Worm (Caenorhabditis elegans) whole organism, early embryonic: ENCODE data around the gene Y53G8AL.1.
"Not testable (repeated sequence)": the region's sequence is repeated elsewhere in the genome, so short reads cannot be mapped to it uniquely, and the experiment has no call there.

Source experiments
- B0310.2 ChIP-seq: sonication (generic microtip); optimal IDR thresholded peaks from 2 replicates; lab custom pipeline; 2016; ENCODE audit warnings: mild to moderate bottlenecking, missing genetic modification characterization, missing compliant biosample characterization
- F13C5.2 ChIP-seq: sonication (generic microtip); optimal IDR thresholded peaks from 2 replicates; lab custom pipeline; 2017; ENCODE audit warnings: mild to moderate bottlenecking, missing genetic modification characterization, inconsistent platforms, missing compliant biosample characterization
- aly-1 ChIP-seq: sonication (generic microtip); optimal IDR thresholded peaks from 2 replicates; lab custom pipeline; 2016; ENCODE audit warnings: missing genetic modification characterization, missing compliant biosample characterization
- ama-1 ChIP-seq: fragments of 150-350 bp; optimal IDR thresholded peaks from 2 replicates; lab custom pipeline; 2014
- ceh-13 ChIP-seq: fragments of 200-800 bp; sonication (Bioruptor generic); optimal IDR thresholded peaks from 2 replicates; lab custom pipeline; 2018; ENCODE audit warnings: mild to moderate bottlenecking, missing genetic modification characterization, missing compliant biosample characterization
- ceh-36 ChIP-seq: sonication (generic microtip); optimal IDR thresholded peaks from 2 replicates; lab custom pipeline; 2016; ENCODE audit warnings: missing genetic modification characterization, inconsistent platforms, missing compliant biosample characterization
- ets-7 ChIP-seq: sonication (generic microtip); optimal IDR thresholded peaks from 2 replicates; lab custom pipeline; 2016; ENCODE audit warnings: missing genotype, missing genetic modification characterization, missing compliant biosample characterization
- flt-1 ChIP-seq: fragments of 200-800 bp; sonication (Bioruptor generic); IDR thresholded peaks from 2 replicates; pipeline ENCODE4 v1.3.6; 2022; ENCODE audit warnings: missing genetic modification characterization, missing compliant biosample characterization
- hmbx-1 ChIP-seq: sonication (generic microtip); optimal IDR thresholded peaks from 2 replicates; lab custom pipeline; 2016; ENCODE audit warnings: mild to moderate bottlenecking, missing genetic modification characterization, missing compliant biosample characterization
- hmg-4 ChIP-seq: fragments of 200-800 bp; sonication (Bioruptor generic); optimal IDR thresholded peaks from 2 replicates; lab custom pipeline; 2018; ENCODE audit warnings: mild to moderate bottlenecking, missing genetic modification characterization, missing compliant biosample characterization
- hnd-1 ChIP-seq: sonication (generic microtip); optimal IDR thresholded peaks from 2 replicates; lab custom pipeline; 2016; ENCODE audit warnings: missing genetic modification characterization, missing compliant biosample characterization
- pes-1 ChIP-seq: fragments of 200-800 bp; sonication (Bioruptor generic); IDR thresholded peaks from 2 replicates; pipeline ENCODE4 v1.3.6; 2022; ENCODE audit warnings: missing genetic modification reagents, missing genetic modification characterization, missing compliant biosample characterization
- scrt-1 ChIP-seq: fragments of 200-800 bp; sonication (Bioruptor generic); IDR thresholded peaks from 2 replicates; pipeline ENCODE4 v1.3.6; 2022; ENCODE audit warnings: missing genetic modification characterization, missing compliant biosample characterization
- sea-1 ChIP-seq: fragments of 200-800 bp; sonication (Bioruptor generic); conservative IDR thresholded peaks from 2 replicates; pipeline ENCODE4 v1.3.6; 2022; ENCODE audit warnings: missing genetic modification characterization, missing compliant biosample characterization
- tbx-11 ChIP-seq: fragments of 200-800 bp; sonication (Bioruptor generic); IDR thresholded peaks from 2 replicates; pipeline ENCODE4 v1.3.6; 2022; ENCODE audit warnings: missing genetic modification characterization, missing compliant biosample characterization
- tbx-37 ChIP-seq: fragments of 200-800 bp; sonication (Bioruptor generic); conservative IDR thresholded peaks from 2 replicates; pipeline ENCODE4 v1.3.6; 2022; ENCODE audit warnings: missing genetic modification reagents, missing genetic modification characterization, missing compliant biosample characterization
- tra-4 ChIP-seq: sonication (generic microtip); optimal IDR thresholded peaks from 2 replicates; lab custom pipeline; 2017; ENCODE audit warnings: missing genetic modification characterization, missing compliant biosample characterization

The Y53G8AL.1 gene

DNA sequence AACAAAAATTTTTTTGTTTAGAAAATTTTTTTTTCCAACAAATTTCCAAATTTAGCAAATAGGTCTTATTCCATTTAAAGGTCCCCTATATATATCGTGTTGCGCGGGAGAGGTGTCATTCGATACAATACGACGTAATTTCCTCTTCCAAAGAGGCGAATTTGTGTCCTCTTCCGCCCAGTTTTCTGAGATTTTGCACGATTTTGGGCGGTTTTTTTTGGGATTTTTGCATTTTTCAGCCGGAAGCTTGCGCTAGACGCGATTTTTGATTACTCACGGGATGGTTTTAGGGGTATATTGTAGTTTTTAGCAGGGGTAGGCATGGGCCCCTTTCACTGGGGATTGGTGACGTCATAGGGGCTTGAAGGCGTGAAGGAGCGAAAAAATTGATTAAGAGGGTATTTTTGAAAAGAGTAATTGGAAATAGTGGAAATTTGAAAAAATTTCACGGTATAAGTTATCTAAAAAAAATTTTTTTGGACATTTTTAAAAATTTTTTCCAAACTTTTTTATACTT lies 17.8 kb downstream of the Y53G8AL.1 start, which contains the start of gene Y53G8AL.4:
Gene Y53G8AL.4, minus strand, starts transcription at position 51 of the 517 bp plus-strand sequence.
- peak; percentile 27; the same call in 1 of the 2 replicates for TF ChIP-seq pes-1
- no peak for TF ChIP-seq scrt-1 (GFP tag; lab: Robert Waterston, UW)

- no peak for TF ChIP-seq tra-4 (tag; lab: Kevin White, UChicago)
- no peak for TF ChIP-seq ama-1 (lab: Kevin White, UChicago)
- TF ChIP-seq B0310.2 (tag; lab: Kevin White, UChicago) = no peak
- no peak for TF ChIP-seq hmg-4 (GFP tag; lab: Kevin White, UChicago)
- TF ChIP-seq ceh-36 (tag; lab: Kevin White, UChicago) = no peak
- no peak for TF ChIP-seq aly-1 (tag; lab: Kevin White, UChicago)
- TF ChIP-seq scrt-1 (GFP tag; lab: Robert Waterston, UW) = no peak
- no peak for TF ChIP-seq ceh-13 (GFP tag; lab: Kevin White, UChicago)
- TF ChIP-seq flt-1 (GFP tag; lab: Robert Waterston, UW) = no peak
- TF ChIP-seq hnd-1 (tag; lab: Kevin White, UChicago) = no peak
- TF ChIP-seq pes-1 = no peak
- TF ChIP-seq ets-7 (tag; lab: Kevin White, UChicago) = no peak
- no peak for TF ChIP-seq tbx-11 (GFP tag; lab: Robert Waterston, UW)
- TF ChIP-seq hmbx-1 (tag; lab: Kevin White, UChicago) = no peak
Observed at ce11 chrIII:3253043-3253442, 20.1 kb downstream of the Y53G8AL.1 start, which contains the start of gene Y53G8AL.3. Gene Y53G8AL.3 (minus strand): TSS chrIII:3253143.

- TF ChIP-seq pes-1 (no peak), tra-4 (tag; lab: Kevin White, UChicago) (no peak), B0310.2 (tag; lab: Kevin White, UChicago) (no peak), sea-1 (GFP tag; lab: Robert Waterston, UW) (no peak), scrt-1 (GFP tag; lab: Robert Waterston, UW) (no peak), hmbx-1 (tag; lab: Kevin White, UChicago) (no peak), ets-7 (tag; lab: Kevin White, UChicago) (no peak), aly-1 (tag; lab: Kevin White, UChicago) (no peak), ama-1 (lab: Kevin White, UChicago) (no peak), hmg-4 (GFP tag; lab: Kevin White, UChicago) (no peak), flt-1 (GFP tag; lab: Robert Waterston, UW) (no peak), hnd-1 (tag; lab: Kevin White, UChicago) (no peak), ceh-36 (tag; lab: Kevin White, UChicago) (no peak), ceh-13 (GFP tag; lab: Kevin White, UChicago) (no peak), F13C5.2 (tag; lab: Kevin White, UChicago) (no peak), tbx-37 (no peak), tbx-11 (GFP tag; lab: Robert Waterston, UW) (no peak)
Observed at ce11 chrIII:3253736-3254135, 20.8 kb downstream of the Y53G8AL.1 start.

DNA sequence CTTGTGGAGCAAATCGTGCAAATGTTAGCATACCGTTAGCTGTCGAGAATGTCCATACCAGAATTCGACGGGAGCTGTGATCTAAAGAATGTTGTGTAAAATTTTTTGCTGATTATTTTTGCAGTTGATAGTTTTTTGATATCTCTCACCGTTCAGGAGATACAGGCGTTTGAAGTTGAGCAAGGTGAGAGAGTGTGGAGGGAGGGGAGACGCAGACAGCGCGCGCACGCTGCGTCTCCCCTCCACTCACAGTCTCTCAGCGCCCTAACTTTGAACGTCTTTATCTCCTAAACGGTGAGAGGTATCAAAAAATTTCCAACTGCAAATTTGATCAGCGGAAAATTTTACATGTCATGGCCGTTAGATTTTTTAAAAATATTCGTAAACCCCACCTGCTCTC lies 22.1 kb downstream of the Y53G8AL.1 start:
- no peak for TF ChIP-seq hmg-4 (GFP tag; lab: Kevin White, UChicago)
- no peak for TF ChIP-seq hnd-1 (tag; lab: Kevin White, UChicago)
- no peak for TF ChIP-seq tbx-37
- TF ChIP-seq aly-1 (tag; lab: Kevin White, UChicago) = no peak
- no peak for TF ChIP-seq ceh-13 (GFP tag; lab: Kevin White, UChicago)

- no peak for TF ChIP-seq ets-7 (tag; lab: Kevin White, UChicago)
- TF ChIP-seq F13C5.2 (tag; lab: Kevin White, UChicago) = no peak
- no peak for TF ChIP-seq ceh-36 (tag; lab: Kevin White, UChicago)
- TF ChIP-seq tbx-37 = no peak
- no peak for TF ChIP-seq tbx-11 (GFP tag; lab: Robert Waterston, UW)
- no peak for TF ChIP-seq scrt-1 (GFP tag; lab: Robert Waterston, UW)
- TF ChIP-seq pes-1 = no peak
- no peak for TF ChIP-seq hnd-1 (tag; lab: Kevin White, UChicago)
- no peak for TF ChIP-seq ama-1 (lab: Kevin White, UChicago)
Observed at ce11 chrIII:3255575-3255974, 22.7 kb downstream of the Y53G8AL.1 start, which contains the start of gene Y53G8AM.4. Gene Y53G8AM.4 (minus strand): TSS chrIII:3255675.

ce11 chrIII:3258306-3258705 lies 25.4 kb downstream of the Y53G8AL.1 start, which contains the start of gene nspg-7.2:
Gene nspg-7.2 (minus strand): TSS chrIII:3258406.
- no peak for TF ChIP-seq hnd-1 (tag; lab: Kevin White, UChicago)
- no peak for TF ChIP-seq F13C5.2 (tag; lab: Kevin White, UChicago)
- TF ChIP-seq tbx-37 = no peak
- TF ChIP-seq aly-1 (tag; lab: Kevin White, UChicago) = no peak
- no peak for TF ChIP-seq hmbx-1 (tag; lab: Kevin White, UChicago)
- no peak for TF ChIP-seq sea-1 (GFP tag; lab: Robert Waterston, UW)
- TF ChIP-seq ceh-36 (tag; lab: Kevin White, UChicago) = no peak
- TF ChIP-seq scrt-1 (GFP tag; lab: Robert Waterston, UW) = no peak
- no peak for TF ChIP-seq ceh-13 (GFP tag; lab: Kevin White, UChicago)
- no peak for TF ChIP-seq B0310.2 (tag; lab: Kevin White, UChicago)
- TF ChIP-seq hmg-4 (GFP tag; lab: Kevin White, UChicago) = no peak
- TF ChIP-seq tbx-11 (GFP tag; lab: Robert Waterston, UW) = no peak
- no peak for TF ChIP-seq flt-1 (GFP tag; lab: Robert Waterston, UW)

DNA sequence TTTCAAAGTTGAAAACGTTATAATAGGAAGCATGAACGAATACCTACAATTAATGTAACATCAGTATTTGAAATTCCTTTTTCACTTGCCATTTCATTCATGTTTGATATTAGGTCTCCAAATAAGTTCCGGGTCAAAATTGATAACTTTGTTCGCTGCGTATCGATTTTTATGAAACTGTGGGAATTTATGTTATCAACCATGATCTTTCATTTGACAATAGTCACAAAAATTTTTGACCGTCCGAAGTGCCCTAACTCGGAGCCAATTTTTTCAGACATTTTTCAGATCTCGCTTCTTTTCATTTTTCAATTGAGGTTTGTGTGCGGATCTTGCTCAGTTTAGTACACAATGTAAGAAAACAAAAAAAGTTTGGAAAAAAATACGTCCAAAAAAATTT lies 26.8 kb downstream of the Y53G8AL.1 start, which contains the start of gene Y53G8AM.6:
Gene Y53G8AM.6, minus strand, starts transcription at position 101 of the 400 bp plus-strand sequence.
- not testable (repeated sequence) for TF ChIP-seq scrt-1 (GFP tag; lab: Robert Waterston, UW); flt-1 (GFP tag; lab: Robert Waterston, UW); hmg-4 (GFP tag; lab: Kevin White, UChicago)
